Worm (Caenorhabditis elegans) whole organism, late embryonic: ENCODE data around the gene T27E9.6.

Experiments
- C38D4.7 ChIP-seq: fragments of 200-800 bp; sonication (Bioruptor generic); optimal IDR thresholded peaks from 2 replicates; lab custom pipeline; 2018; ENCODE audit warnings: mild to moderate bottlenecking, missing genetic modification characterization, moderate library complexity, missing compliant biosample characterization
- F13H6.1 ChIP-seq: sonication (generic microtip); optimal IDR thresholded peaks from 2 replicates; lab custom pipeline; 2016; ENCODE audit warnings: missing genetic modification characterization, missing compliant biosample characterization
- K02D7.2 ChIP-seq: sonication (generic microtip); optimal IDR thresholded peaks from 2 replicates; lab custom pipeline; 2017; ENCODE audit warnings: mild to moderate bottlenecking, missing genetic modification characterization, missing compliant biosample characterization
- K09A11.1 ChIP-seq: sonication (generic microtip); optimal IDR thresholded peaks from 2 replicates; lab custom pipeline; 2017; ENCODE audit warnings: antibody characterized with exemption, mild to moderate bottlenecking, missing genetic modification characterization, missing compliant biosample characterization; ENCODE audit not compliant: insufficient read depth
- T23F11.4 ChIP-seq: fragments of 200-800 bp; sonication (Bioruptor generic); optimal IDR thresholded peaks from 2 replicates; lab custom pipeline; 2018; ENCODE audit warnings: mild to moderate bottlenecking, missing genetic modification characterization, missing compliant biosample characterization
- Y22D7AL.16 ChIP-seq: sonication (generic microtip); optimal IDR thresholded peaks from 2 replicates; lab custom pipeline; 2016; ENCODE audit warnings: missing genetic modification characterization, missing compliant biosample characterization
- ahr-1 ChIP-seq: sonication (generic microtip); optimal IDR thresholded peaks from 2 replicates; lab custom pipeline; 2016; ENCODE audit warnings: missing genetic modification characterization, missing compliant biosample characterization
- ceh-2 ChIP-seq: sonication (generic microtip); optimal IDR thresholded peaks from 2 replicates; lab custom pipeline; 2016; ENCODE audit warnings: missing genotype, missing genetic modification characterization, missing compliant biosample characterization
- ceh-31 ChIP-seq: sonication (generic microtip); optimal IDR thresholded peaks from 2 replicates; lab custom pipeline; 2016; ENCODE audit warnings: missing genetic modification characterization, missing compliant biosample characterization
- ceh-34 ChIP-seq: sonication (generic microtip); optimal IDR thresholded peaks from 2 replicates; lab custom pipeline; 2016; ENCODE audit warnings: mild to moderate bottlenecking, missing genetic modification characterization, missing compliant biosample characterization
- ceh-48 ChIP-seq: sonication (generic microtip); optimal IDR thresholded peaks from 2 replicates; lab custom pipeline; 2016; ENCODE audit warnings: missing genetic modification characterization, inconsistent platforms, missing compliant biosample characterization
- ceh-9 ChIP-seq: sonication (generic microtip); optimal IDR thresholded peaks from 2 replicates; lab custom pipeline; 2016; ENCODE audit warnings: mild to moderate bottlenecking, missing genetic modification characterization, inconsistent platforms, missing compliant biosample characterization
- dmd-4 ChIP-seq: sonication (generic microtip); optimal IDR thresholded peaks from 2 replicates; lab custom pipeline; 2016; ENCODE audit warnings: borderline replicate concordance, missing genetic modification characterization, missing compliant biosample characterization
- ets-4 ChIP-seq: sonication (generic microtip); optimal IDR thresholded peaks from 2 replicates; lab custom pipeline; 2016; ENCODE audit warnings: missing genetic modification characterization, missing compliant biosample characterization
- fax-1 ChIP-seq: sonication (generic microtip); optimal IDR thresholded peaks from 2 replicates; lab custom pipeline; 2016; ENCODE audit warnings: missing genotype, missing genetic modification characterization, missing compliant biosample characterization
- fkh-6 ChIP-seq: sonication (generic microtip); optimal IDR thresholded peaks from 2 replicates; lab custom pipeline; 2016; ENCODE audit warnings: missing genetic modification characterization, missing compliant biosample characterization
- hlh-6 ChIP-seq: sonication (generic microtip); optimal IDR thresholded peaks from 2 replicates; lab custom pipeline; 2016; ENCODE audit warnings: missing genotype, missing genetic modification characterization, missing compliant biosample characterization
- lin-11 ChIP-seq: fragments of 200-800 bp; sonication (Bioruptor generic); optimal IDR thresholded peaks from 2 replicates; lab custom pipeline; 2018; ENCODE audit warnings: mild to moderate bottlenecking, missing genetic modification characterization, missing compliant biosample characterization
- madf-2 ChIP-seq: sonication (generic microtip); optimal IDR thresholded peaks from 2 replicates; lab custom pipeline; 2017; ENCODE audit warnings: missing genetic modification characterization, missing compliant biosample characterization
- mec-3 ChIP-seq: sonication (generic microtip); optimal IDR thresholded peaks from 2 replicates; lab custom pipeline; 2016; ENCODE audit warnings: borderline replicate concordance, missing genetic modification characterization, missing compliant biosample characterization
- nhr-11 ChIP-seq: fragments of 150-350 bp; optimal IDR thresholded peaks from 2 replicates; lab custom pipeline; 2014; ENCODE audit warnings: missing biosample characterization, missing genetic modification characterization
- nhr-232 ChIP-seq: sonication (generic microtip); optimal IDR thresholded peaks from 2 replicates; lab custom pipeline; 2016; ENCODE audit warnings: missing genetic modification characterization, missing compliant biosample characterization
- odd-2 ChIP-seq: sonication (generic microtip); optimal IDR thresholded peaks from 2 replicates; lab custom pipeline; 2017; ENCODE audit warnings: antibody characterized with exemption, mild to moderate bottlenecking, missing genetic modification characterization, missing compliant biosample characterization
- pag-3 ChIP-seq: sonication (generic microtip); optimal IDR thresholded peaks from 2 replicates; lab custom pipeline; 2016; ENCODE audit warnings: missing compliant biosample characterization, missing genetic modification characterization, borderline replicate concordance
- pat-9 ChIP-seq: fragments of 200-800 bp; sonication (Bioruptor generic); optimal IDR thresholded peaks from 2 replicates; lab custom pipeline; 2018; ENCODE audit warnings: mild to moderate bottlenecking, missing genetic modification characterization, moderate library complexity, missing compliant biosample characterization
- pax-1 ChIP-seq: fragments of 150-350 bp; optimal IDR thresholded peaks from 2 replicates; lab custom pipeline; 2014; ENCODE audit warnings: missing biosample characterization, missing genetic modification characterization
- pha-4 ChIP-seq: fragments of 150-350 bp; optimal IDR thresholded peaks from 2 replicates; lab custom pipeline; 2018; ENCODE audit warnings: missing biosample characterization, missing genetic modification reagents, missing genetic modification characterization
- pqm-1 ChIP-seq: sonication (generic microtip); optimal IDR thresholded peaks from 2 replicates; lab custom pipeline; 2016; ENCODE audit warnings: missing genetic modification characterization, missing compliant biosample characterization
- sdc-2 ChIP-seq: sonication (generic microtip); optimal IDR thresholded peaks from 2 replicates; lab custom pipeline; 2016; ENCODE audit warnings: missing genotype, missing genetic modification characterization, missing compliant biosample characterization
- sox-4 ChIP-seq: sonication (generic microtip); optimal IDR thresholded peaks from 2 replicates; lab custom pipeline; 2017; ENCODE audit warnings: mild to moderate bottlenecking, missing genetic modification characterization, inconsistent platforms, missing compliant biosample characterization
- syd-9 ChIP-seq: sonication (generic microtip); optimal IDR thresholded peaks from 2 replicates; lab custom pipeline; 2016; ENCODE audit warnings: mild to moderate bottlenecking, missing genetic modification characterization, moderate library complexity, missing compliant biosample characterization
- tbx-7 ChIP-seq: sonication (generic microtip); optimal IDR thresholded peaks from 2 replicates; lab custom pipeline; 2016; ENCODE audit warnings: missing genotype, missing genetic modification characterization, missing compliant biosample characterization
- unc-42 ChIP-seq: sonication (generic microtip); optimal IDR thresholded peaks from 2 replicates; lab custom pipeline; 2016; ENCODE audit warnings: missing genotype, missing genetic modification characterization, missing compliant biosample characterization
- unc-86 ChIP-seq: sonication (generic microtip); optimal IDR thresholded peaks from 2 replicates; lab custom pipeline; 2016; ENCODE audit warnings: missing genetic modification characterization, missing compliant biosample characterization
- ztf-16 ChIP-seq: sonication (generic microtip); optimal IDR thresholded peaks from 2 replicates; lab custom pipeline; 2017; ENCODE audit warnings: missing genetic modification characterization, missing compliant biosample characterization

Gene T27E9.6

DNA sequence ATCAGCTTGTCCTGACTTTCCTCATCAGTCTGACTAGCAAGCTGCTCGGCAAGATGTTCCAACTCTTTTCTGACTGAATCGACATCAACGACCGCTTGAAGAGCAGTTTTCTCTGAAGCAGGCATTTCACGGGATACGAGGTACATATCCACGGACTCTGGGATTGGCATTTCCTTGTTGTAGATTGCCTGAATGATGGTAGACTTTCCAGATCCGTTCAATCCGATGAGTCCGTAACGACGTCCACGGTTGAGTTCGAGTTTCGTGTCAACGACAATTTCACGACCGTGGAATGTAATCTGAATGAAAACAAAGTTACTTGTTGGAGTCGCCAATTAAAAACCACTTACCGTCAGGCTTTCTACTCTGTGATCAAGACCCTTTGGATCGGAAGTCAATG is 15.0 kb downstream of the T27E9.6 start:
- no peak for TF ChIP-seq odd-2
- TF ChIP-seq K02D7.2, result no peak
- no peak for TF ChIP-seq sdc-2 (tag; lab: Kevin White, UChicago)
- TF ChIP-seq pha-4 (tag; lab: Kevin White, UChicago), result no peak
- TF ChIP-seq pat-9, result no peak
- TF ChIP-seq ahr-1 (tag; lab: Kevin White, UChicago), result no peak
- TF ChIP-seq ceh-2 (tag; lab: Kevin White, UChicago), result no peak
- TF ChIP-seq lin-11 (tag; lab: Kevin White, UChicago), result no peak
- no peak for TF ChIP-seq mec-3 (tag; lab: Kevin White, UChicago)
- no peak for TF ChIP-seq syd-9
- TF ChIP-seq Y22D7AL.16, result no peak
- TF ChIP-seq tbx-7 (tag; lab: Kevin White, UChicago), result no peak
- TF ChIP-seq ztf-16 (tag; lab: Kevin White, UChicago), result no peak

DNA sequence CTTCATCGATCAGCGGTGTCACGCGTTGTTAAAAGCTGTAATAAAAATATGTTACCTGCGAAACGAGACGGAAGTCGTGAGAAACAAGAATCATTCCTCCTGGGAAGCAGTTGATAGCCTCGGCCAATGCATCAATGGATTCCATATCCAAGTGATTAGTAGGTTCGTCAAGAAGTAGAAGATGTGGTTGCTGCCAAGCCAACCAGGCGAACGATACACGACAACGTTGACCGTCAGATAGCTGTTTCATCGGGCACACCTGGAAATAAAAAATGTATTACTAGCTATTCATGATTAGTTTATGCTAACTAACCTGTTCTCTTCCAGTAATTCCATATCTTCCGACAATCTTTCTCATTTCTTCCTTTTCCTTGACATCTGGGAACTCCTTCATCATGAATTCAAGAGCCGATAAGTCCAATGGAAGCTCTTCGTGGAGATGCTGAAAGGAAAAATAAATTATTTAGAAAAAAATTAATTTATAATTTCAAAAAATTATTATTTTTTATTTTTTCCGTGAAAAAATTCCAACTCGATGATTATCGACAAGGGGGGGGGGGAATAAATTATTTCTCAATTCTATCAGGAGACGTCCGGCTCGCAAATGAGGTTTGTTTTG is 17.5 kb downstream of the T27E9.6 start, which contains the start of gene tag-164:
TSS of gene tag-164 (plus strand) at position 569 of the 619 bp plus-strand sequence.
- TF ChIP-seq pax-1 (tag; lab: Kevin White, UChicago), result no peak
- no peak for TF ChIP-seq unc-86 (tag; lab: Kevin White, UChicago)
- no peak for TF ChIP-seq fax-1 (tag; lab: Kevin White, UChicago)
- TF ChIP-seq ceh-31 (tag; lab: Kevin White, UChicago), result no peak
- TF ChIP-seq syd-9, result no peak
- TF ChIP-seq sox-4 (tag; lab: Kevin White, UChicago), result no peak

ce11 chrIII:13457305-13457704 is 19.3 kb downstream of the T27E9.6 start:
- TF ChIP-seq C38D4.7 (GFP tag; lab: Kevin White, UChicago) (no peak), ceh-34 (no peak), F13H6.1 (tag; lab: Kevin White, UChicago) (no peak), ceh-48 (tag; lab: Kevin White, UChicago) (no peak), ets-4 (no peak), K09A11.1 (tag; lab: Kevin White, UChicago) (no peak), sox-4 (tag; lab: Kevin White, UChicago) (no peak)

- no peak for TF ChIP-seq ets-4
- TF ChIP-seq unc-42 (tag; lab: Kevin White, UChicago), result peak; percentile 15
- TF ChIP-seq, all 69 proteins: peak for 1
Observed at ce11 chrIII:13455816-13456215, 20.8 kb downstream of the T27E9.6 start.

DNA sequence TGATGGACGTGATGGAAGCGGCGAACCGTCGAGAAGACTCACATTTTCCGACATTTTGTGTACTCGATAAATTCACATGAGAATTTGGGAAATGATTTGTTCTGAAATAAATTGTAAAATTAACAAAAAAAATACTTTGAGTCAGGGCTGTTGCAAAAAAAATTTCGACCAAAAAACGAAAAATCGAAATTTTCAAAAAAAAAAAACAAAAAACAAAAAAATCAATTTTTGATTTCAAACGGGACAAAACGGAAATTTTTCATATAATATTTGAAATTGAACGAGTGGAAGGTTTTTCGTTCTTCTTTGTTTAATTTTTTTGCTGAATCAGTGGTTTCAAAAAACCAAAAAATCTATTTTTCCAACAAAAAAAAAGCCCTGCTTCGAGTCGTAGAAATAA is 21.4 kb downstream of the T27E9.6 start, which contains the start of gene cua-1:
TSS of gene cua-1 (minus strand) at position 101 of the 400 bp plus-strand sequence.
- TF ChIP-seq sox-4 (tag; lab: Kevin White, UChicago) (no peak), T23F11.4 (no peak), mec-3 (tag; lab: Kevin White, UChicago) (no peak), pag-3 (tag; lab: Kevin White, UChicago) (no peak), nhr-11 (tag; lab: Kevin White, UChicago) (no peak), dmd-4 (tag; lab: Kevin White, UChicago) (no peak), ceh-9 (no peak), syd-9 (no peak), nhr-232 (tag; lab: Kevin White, UChicago) (no peak)

DNA sequence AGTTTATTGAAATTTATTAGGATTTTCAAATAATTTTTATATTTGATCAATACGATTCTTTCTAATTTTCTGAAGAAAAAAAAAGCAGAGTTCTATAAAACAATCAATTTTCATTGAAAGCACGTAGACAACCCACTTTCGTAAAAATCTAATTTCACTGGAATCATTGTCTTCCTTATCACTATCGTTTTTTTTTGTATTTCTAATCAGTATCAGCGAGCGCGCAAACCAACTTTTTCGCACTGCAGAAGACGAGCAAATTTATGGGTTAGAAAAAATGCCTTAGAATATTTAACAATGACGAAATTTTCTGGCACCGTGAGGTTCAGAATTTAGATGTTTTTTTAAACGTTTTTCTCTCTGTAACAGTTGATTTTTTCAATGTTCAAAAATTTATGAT is 23.8 kb downstream of the T27E9.6 start:
- no peak for TF ChIP-seq ceh-2 (tag; lab: Kevin White, UChicago)
- TF ChIP-seq madf-2, result no peak
- no peak for TF ChIP-seq fkh-6 (tag; lab: Kevin White, UChicago)
- TF ChIP-seq hlh-6 (tag; lab: Kevin White, UChicago), result no peak
- no peak for TF ChIP-seq unc-42 (tag; lab: Kevin White, UChicago)
- no peak for TF ChIP-seq pqm-1 (tag; lab: Kevin White, UChicago)
- TF ChIP-seq, all 69 proteins: peak for 0
